Worm (Caenorhabditis elegans) whole organism, L2 larva: ENCODE data around the gene ubc-1.
A peak's percentile ranks its signal among the peaks of the same experiment; 100 is the strongest.

Experiments
- C34F6.9 ChIP-seq: fragments of 150-350 bp; optimal IDR thresholded peaks from 2 replicates; lab custom pipeline; 2014; ENCODE audit warnings: missing biosample characterization, missing genetic modification characterization
- F13H6.1 ChIP-seq: sonication (generic microtip); optimal IDR thresholded peaks from 2 replicates; lab custom pipeline; 2016; ENCODE audit warnings: missing genetic modification characterization, missing compliant biosample characterization
- R02D3.7 ChIP-seq: fragments of 150-350 bp; optimal IDR thresholded peaks from 2 replicates; lab custom pipeline; 2014; ENCODE audit warnings: missing biosample characterization, missing genetic modification characterization
- Y55F3AM.14 ChIP-seq: fragments of 200-800 bp; sonication (Bioruptor generic); optimal IDR thresholded peaks from 2 replicates; lab custom pipeline; 2018; ENCODE audit warnings: mild to moderate bottlenecking, missing genetic modification characterization, missing compliant biosample characterization
- ZK546.5 ChIP-seq: sonication (generic microtip); optimal IDR thresholded peaks from 2 replicates; lab custom pipeline; 2017; ENCODE audit warnings: missing biosample characterization, missing genetic modification characterization
- alr-1 ChIP-seq: fragments of 150-350 bp; optimal IDR thresholded peaks from 2 replicates; lab custom pipeline; 2014; ENCODE audit warnings: missing biosample characterization, missing genetic modification characterization
- ama-1 ChIP-seq: fragments of 150-350 bp; optimal IDR thresholded peaks from 2 replicates; lab custom pipeline; 2018; ENCODE audit warnings: inconsistent platforms
- blmp-1 ChIP-seq: sonication (generic microtip); optimal IDR thresholded peaks from 2 replicates; lab custom pipeline; 2017; ENCODE audit warnings: missing genetic modification characterization, mild to moderate bottlenecking, missing compliant biosample characterization, antibody characterized with exemption, moderate library complexity; ENCODE audit not compliant: insufficient read depth
- ceh-16 ChIP-seq: fragments of 150-350 bp; optimal IDR thresholded peaks from 2 replicates; lab custom pipeline; 2014; ENCODE audit warnings: missing biosample characterization, missing genetic modification characterization
- ceh-82 ChIP-seq: fragments of 150-350 bp; optimal IDR thresholded peaks from 2 replicates; lab custom pipeline; 2014; ENCODE audit warnings: missing biosample characterization, missing genetic modification characterization
- dmd-4 ChIP-seq: sonication (generic microtip); optimal IDR thresholded peaks from 2 replicates; lab custom pipeline; 2017; ENCODE audit warnings: missing biosample characterization, missing genetic modification characterization
- egl-27 ChIP-seq: sonication (generic microtip); optimal IDR thresholded peaks from 3 replicates; lab custom pipeline; 2017; ENCODE audit warnings: missing biosample characterization, missing genetic modification reagents, missing genetic modification characterization
- elt-3 ChIP-seq: sonication (generic microtip); optimal IDR thresholded peaks from 2 replicates; lab custom pipeline; 2017; ENCODE audit warnings: missing biosample characterization, missing genetic modification characterization
- fos-1 ChIP-seq: fragments of 150-350 bp; optimal IDR thresholded peaks from 2 replicates; lab custom pipeline; 2014; ENCODE audit warnings: missing biosample characterization, missing genetic modification characterization
- gmeb-1 ChIP-seq: fragments of 150-350 bp; optimal IDR thresholded peaks from 2 replicates; lab custom pipeline; 2014; ENCODE audit warnings: missing biosample characterization, missing genetic modification characterization
- lin-13 ChIP-seq: fragments of 150-350 bp; optimal IDR thresholded peaks from 2 replicates; lab custom pipeline; 2014; ENCODE audit warnings: missing biosample characterization, missing genetic modification reagents, missing genetic modification characterization
- lin-39 ChIP-seq: fragments of 150-350 bp; optimal IDR thresholded peaks from 2 replicates; lab custom pipeline; 2014; ENCODE audit warnings: missing biosample characterization, missing genetic modification reagents, missing genetic modification characterization
- lsy-2 ChIP-seq, 2 experiments: fragments of 150-350 bp in 1 of 2; sonication (generic microtip) in 1 of 2; optimal IDR thresholded peaks; 2 replicates each; lab custom pipeline; 2014 to 2017; ENCODE audit warnings: missing biosample characterization in 2 of 2, missing genetic modification characterization in 2 of 2
- mbf-1 ChIP-seq: sonication (generic microtip); optimal IDR thresholded peaks from 2 replicates; lab custom pipeline; 2017; ENCODE audit warnings: missing biosample characterization, missing genetic modification characterization
- nhr-21 ChIP-seq: fragments of 150-350 bp; optimal IDR thresholded peaks from 2 replicates; lab custom pipeline; 2014; ENCODE audit warnings: missing biosample characterization, missing genetic modification characterization
- nhr-23 ChIP-seq: fragments of 150-350 bp; optimal IDR thresholded peaks from 2 replicates; lab custom pipeline; 2014; ENCODE audit warnings: missing biosample characterization, missing genetic modification reagents, missing genetic modification characterization
- nhr-237 ChIP-seq: fragments of 150-350 bp; optimal IDR thresholded peaks from 2 replicates; lab custom pipeline; 2014; ENCODE audit warnings: missing biosample characterization, missing genetic modification characterization
- nhr-25 ChIP-seq: fragments of 150-350 bp; sonication (generic microtip); optimal IDR thresholded peaks from 3 replicates; lab custom pipeline; 2014; ENCODE audit warnings: missing biosample characterization, missing genetic modification characterization
- nhr-6 ChIP-seq: fragments of 150-350 bp; optimal IDR thresholded peaks from 2 replicates; lab custom pipeline; 2014; ENCODE audit warnings: missing biosample characterization, missing genetic modification characterization
- nhr-77 ChIP-seq: fragments of 150-350 bp; optimal IDR thresholded peaks from 2 replicates; lab custom pipeline; 2014; ENCODE audit warnings: missing biosample characterization, missing genetic modification characterization
- peb-1 ChIP-seq: fragments of 150-350 bp; optimal IDR thresholded peaks from 2 replicates; lab custom pipeline; 2014; ENCODE audit warnings: missing biosample characterization, missing genetic modification characterization
- sma-9 ChIP-seq, 2 experiments: fragments of 150-350 bp in 1 of 2; sonication (generic microtip) in 1 of 2; optimal IDR thresholded peaks; 2 replicates each; lab custom pipeline; 2014 to 2016; ENCODE audit warnings: missing genetic modification characterization in 2 of 2, mild to moderate bottlenecking in 1 of 2, missing biosample characterization in 1 of 2, missing compliant biosample characterization in 1 of 2, missing genetic modification reagents in 1 of 2, moderate library complexity in 1 of 2
- snpc-4 ChIP-seq: fragments of 150-350 bp; optimal IDR thresholded peaks from 2 replicates; lab custom pipeline; 2014; ENCODE audit warnings: missing biosample characterization, missing genetic modification characterization
- unc-39 ChIP-seq: fragments of 150-350 bp; optimal IDR thresholded peaks from 2 replicates; lab custom pipeline; 2014; ENCODE audit warnings: missing biosample characterization, missing genetic modification characterization
- unc-55 ChIP-seq: fragments of 150-350 bp; sonication (generic microtip); optimal IDR thresholded peaks from 3 replicates; lab custom pipeline; 2014; ENCODE audit warnings: missing biosample characterization, missing genetic modification reagents, missing genetic modification characterization
- unc-62 ChIP-seq: fragments of 150-350 bp; optimal IDR thresholded peaks from 2 replicates; lab custom pipeline; 2014; ENCODE audit warnings: missing biosample characterization, missing genetic modification reagents, missing genetic modification characterization
- zag-1 ChIP-seq: fragments of 150-350 bp; optimal IDR thresholded peaks from 2 replicates; lab custom pipeline; 2014; ENCODE audit warnings: missing biosample characterization, missing genetic modification characterization
- ztf-1 ChIP-seq: fragments of 200-800 bp; sonication (Bioruptor generic); conservative IDR thresholded peaks from 2 replicates; pipeline ENCODE4 v1.3.6; 2022; ENCODE audit warnings: missing genetic modification characterization, missing compliant biosample characterization
- ztf-11 ChIP-seq: sonication (generic microtip); optimal IDR thresholded peaks from 2 replicates; lab custom pipeline; 2017; ENCODE audit warnings: missing biosample characterization, missing genetic modification characterization
- ztf-4 ChIP-seq: fragments of 150-350 bp; optimal IDR thresholded peaks from 2 replicates; lab custom pipeline; 2014; ENCODE audit warnings: missing biosample characterization, missing genetic modification characterization

ubc-1 gene

ce11 chrIV:4102720-4103119 lies at the start of gene ubc-1:
Gene ubc-1 (plus strand): TSS chrIV:4103020.
- no peak for TF ChIP-seq unc-62 (GFP tag; lab: Kevin White, UChicago)
- TF ChIP-seq egl-27 (tag; lab: Kevin White, UChicago), result no peak
- TF ChIP-seq snpc-4 (tag; lab: Kevin White, UChicago), result no peak
- no peak for TF ChIP-seq sma-9 (GFP tag; optimal IDR thresholded peaks at IDR 0.05; lab: Kevin White, UChicago)
- no peak for TF ChIP-seq sma-9 (tag; optimal IDR thresholded peaks at IDR 0.05; lab: Kevin White, UChicago)
- TF ChIP-seq nhr-25 (tag; lab: Kevin White, UChicago), result no peak
- TF ChIP-seq nhr-21, result no peak
- no peak for TF ChIP-seq nhr-6 (tag; lab: Kevin White, UChicago)
- TF ChIP-seq alr-1 (tag; lab: Kevin White, UChicago), result no peak
- no peak for TF ChIP-seq nhr-77 (tag; lab: Kevin White, UChicago)
- no peak for TF ChIP-seq unc-55 (GFP tag; lab: Kevin White, UChicago)
- no peak for TF ChIP-seq R02D3.7 (tag; lab: Kevin White, UChicago)
- no peak for TF ChIP-seq fos-1 (tag; lab: Kevin White, UChicago)
- no peak for TF ChIP-seq F13H6.1 (tag; lab: Kevin White, UChicago)

DNA sequence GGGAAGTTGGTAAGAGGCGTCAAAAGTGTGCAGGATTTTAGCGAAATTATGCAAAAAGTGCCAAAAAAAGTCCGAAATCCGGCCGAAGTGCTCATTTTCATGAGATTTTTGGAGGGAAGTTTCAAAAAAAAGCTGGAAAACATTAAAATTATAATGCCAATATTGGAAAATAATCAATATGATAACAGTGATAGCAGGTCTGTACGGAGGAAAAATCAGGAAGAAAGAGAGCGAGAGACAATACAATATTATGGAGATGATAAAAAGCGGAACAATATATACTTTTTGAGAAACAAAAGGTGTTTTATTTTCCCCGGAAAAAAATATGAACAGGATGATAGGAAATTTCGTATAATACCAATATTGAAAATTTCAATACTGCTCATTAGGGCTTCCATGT lies 49.4 kb upstream of the ubc-1 start:
- TF ChIP-seq C34F6.9 (tag; lab: Kevin White, UChicago), result no peak
- TF ChIP-seq ztf-11, result no peak
- peak; percentile 15 for TF ChIP-seq fos-1 (tag; lab: Kevin White, UChicago)

DNA sequence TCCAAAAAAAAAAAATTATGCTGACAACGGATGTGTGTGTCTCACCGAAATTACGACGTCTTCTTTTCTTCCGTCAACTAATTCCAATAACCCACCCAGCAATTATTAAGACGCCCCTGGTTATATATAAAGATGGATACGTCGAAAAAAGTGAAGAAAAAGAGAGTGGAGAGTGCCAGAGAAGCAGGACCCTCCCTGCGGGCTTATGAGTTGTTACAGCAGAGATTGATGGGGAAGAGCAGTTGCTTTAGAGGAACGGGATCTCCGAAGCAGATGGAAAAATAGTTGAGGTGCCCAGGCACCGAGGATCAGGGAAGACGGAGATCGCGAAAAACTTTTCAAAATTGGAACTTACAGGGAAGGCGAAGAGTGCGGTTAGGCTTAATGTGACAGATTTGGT lies 47.5 kb upstream of the ubc-1 start:
- TF ChIP-seq zag-1 (tag; lab: Kevin White, UChicago) (no peak), mbf-1 (tag; lab: Kevin White, UChicago) (no peak), Y55F3AM.14 (GFP tag; lab: Kevin White, UChicago) (no peak), C34F6.9 (tag; lab: Kevin White, UChicago) (no peak), unc-39 (no peak), ceh-82 (tag; lab: Kevin White, UChicago) (no peak), F13H6.1 (tag; lab: Kevin White, UChicago) (no peak), nhr-77 (tag; lab: Kevin White, UChicago) (no peak), unc-62 (GFP tag; lab: Kevin White, UChicago) (no peak), dmd-4 (tag; lab: Kevin White, UChicago) (no peak), blmp-1 (tag; lab: Kevin White, UChicago) (no peak), peb-1 (tag; lab: Kevin White, UChicago) (no peak), lsy-2 (tag; optimal IDR thresholded peaks at IDR 0.05; lab: Kevin White, UChicago) (no peak), snpc-4 (tag; lab: Kevin White, UChicago) (no peak), gmeb-1 (tag; lab: Kevin White, UChicago) (no peak), fos-1 (tag; lab: Kevin White, UChicago) (no peak), nhr-25 (tag; lab: Kevin White, UChicago) (no peak), ztf-11 (no peak)

ce11 chrIV:4063573-4063972 lies 39.2 kb upstream of the ubc-1 start, which contains the start of gene ilys-6:
Gene ilys-6 (minus strand): TSS chrIV:4063673.
- TF ChIP-seq unc-39, result no peak
- no peak for TF ChIP-seq sma-9 (GFP tag; optimal IDR thresholded peaks at IDR 0.05; lab: Kevin White, UChicago)
- TF ChIP-seq sma-9 (tag; optimal IDR thresholded peaks at IDR 0.05; lab: Kevin White, UChicago), result no peak
- no peak for TF ChIP-seq nhr-237 (tag; lab: Kevin White, UChicago)
- no peak for TF ChIP-seq ztf-4 (tag; lab: Kevin White, UChicago)
- no peak for TF ChIP-seq gmeb-1 (tag; lab: Kevin White, UChicago)
- TF ChIP-seq ztf-1 (GFP tag; lab: Robert Waterston, UW), result no peak
- TF ChIP-seq lin-13 (GFP tag; lab: Kevin White, UChicago), result no peak
- TF ChIP-seq elt-3, result no peak
- no peak for TF ChIP-seq lin-39 (tag; lab: Kevin White, UChicago)
- no peak for TF ChIP-seq unc-55 (GFP tag; lab: Kevin White, UChicago)
- TF ChIP-seq ceh-16 (tag; lab: Kevin White, UChicago), result no peak
- no peak for TF ChIP-seq egl-27 (tag; lab: Kevin White, UChicago)
- no peak for TF ChIP-seq ama-1
- TF ChIP-seq, all 48 proteins: peak for 0

DNA sequence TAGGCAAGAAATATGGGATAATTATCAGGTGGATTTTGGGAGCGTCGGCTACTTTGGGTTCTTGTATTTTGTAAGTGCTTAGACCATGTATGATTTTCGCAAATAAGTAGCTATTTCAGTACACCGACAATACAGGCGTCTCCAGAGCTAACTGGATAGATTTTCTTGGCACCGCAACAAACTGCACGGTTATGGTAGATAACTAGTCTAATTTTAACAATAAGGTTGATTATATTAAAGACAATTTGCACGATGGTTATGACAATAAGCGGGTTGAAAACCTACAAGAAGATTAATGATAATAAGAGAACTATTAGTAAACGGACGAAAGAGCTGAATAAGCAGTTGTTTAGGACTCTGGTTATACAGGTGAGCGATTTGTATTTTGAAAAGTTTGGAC lies 35.5 kb upstream of the ubc-1 start:
- TF ChIP-seq ZK546.5 (tag; lab: Kevin White, UChicago), result no peak
- no peak for TF ChIP-seq ztf-1 (GFP tag; lab: Robert Waterston, UW)
- no peak for TF ChIP-seq fos-1 (tag; lab: Kevin White, UChicago)
- TF ChIP-seq nhr-237 (tag; lab: Kevin White, UChicago), result no peak
- TF ChIP-seq unc-39, result no peak
- TF ChIP-seq nhr-23 (tag; lab: Kevin White, UChicago), result no peak
- no peak for TF ChIP-seq lsy-2 (tag; optimal IDR thresholded peaks at IDR 0.05; lab: Kevin White, UChicago)
- no peak for TF ChIP-seq ama-1
- no peak for TF ChIP-seq R02D3.7 (tag; lab: Kevin White, UChicago)
- TF ChIP-seq, all 48 proteins: peak for 0
